Fruit fly (Drosophila melanogaster) whole organism, adult: Measurements from ENCODE around the gene CG10097.
A peak's percentile ranks its signal among the peaks of the same experiment; 100 is the strongest.

Experiments
- CG11617 ChIP-seq: fragments of 200-800 bp; sonication (Bioruptor generic); optimal IDR thresholded peaks from 2 replicates; lab custom pipeline; 2017; ENCODE audit warnings: mild to moderate bottlenecking, missing biosample characterization, missing genetic modification reagents, missing genetic modification characterization
- CG12768 ChIP-seq: fragments of 200-800 bp; sonication (Bioruptor generic); optimal IDR thresholded peaks from 2 replicates; lab custom pipeline; 2017; ENCODE audit warnings: missing biosample characterization, missing genetic modification characterization, mild to moderate bottlenecking, moderate library complexity, missing genetic modification reagents
- CG14711 ChIP-seq: fragments of 200-800 bp; sonication (Bioruptor generic); optimal IDR thresholded peaks from 2 replicates; lab custom pipeline; 2018; ENCODE audit warnings: missing biosample characterization, mild to moderate bottlenecking, missing genetic modification characterization, moderate library complexity
- CG1620 ChIP-seq: fragments of 200-800 bp; sonication (Bioruptor generic); optimal IDR thresholded peaks from 2 replicates; lab custom pipeline; 2016; ENCODE audit warnings: missing biosample characterization, missing genetic modification characterization
- CG33017 ChIP-seq: fragments of 200-800 bp; sonication (Bioruptor generic); optimal IDR thresholded peaks from 2 replicates; lab custom pipeline; 2018; ENCODE audit warnings: missing biosample characterization, mild to moderate bottlenecking, missing genetic modification characterization, moderate library complexity
- CG5204 ChIP-seq: fragments of 200-800 bp; sonication (Bioruptor generic); optimal IDR thresholded peaks from 2 replicates; lab custom pipeline; 2016; ENCODE audit warnings: missing biosample characterization, missing genetic modification characterization
- CG7045 ChIP-seq: fragments of 200-800 bp; sonication (Bioruptor generic); optimal IDR thresholded peaks from 2 replicates; lab custom pipeline; 2017; ENCODE audit warnings: missing biosample characterization, mild to moderate bottlenecking, missing genetic modification characterization
- CG7101 ChIP-seq: fragments of 200-800 bp; sonication (Bioruptor generic); optimal IDR thresholded peaks from 2 replicates; lab custom pipeline; 2018; ENCODE audit warnings: missing biosample characterization, mild to moderate bottlenecking, missing genetic modification characterization, moderate library complexity
- Clk ChIP-seq: fragments of 200-800 bp; sonication (Bioruptor generic); optimal IDR thresholded peaks from 2 replicates; lab custom pipeline; 2017; ENCODE audit warnings: missing biosample characterization, missing genetic modification characterization
- Crg-1 ChIP-seq: fragments of 200-800 bp; sonication (Bioruptor generic); optimal IDR thresholded peaks from 2 replicates; lab custom pipeline; 2016; ENCODE audit warnings: missing biosample characterization, missing genetic modification characterization
- Hr96 ChIP-seq: fragments of 200-800 bp; sonication (Bioruptor generic); optimal IDR thresholded peaks from 2 replicates; lab custom pipeline; 2016; ENCODE audit warnings: missing biosample characterization, missing genetic modification characterization
- Mnt ChIP-seq: fragments of 200-800 bp; sonication (Bioruptor generic); optimal IDR thresholded peaks from 2 replicates; lab custom pipeline; 2016; ENCODE audit warnings: missing biosample characterization, mild to moderate bottlenecking, missing genetic modification characterization
- bab1 ChIP-seq: fragments of 200-800 bp; sonication (Bioruptor generic); optimal IDR thresholded peaks from 3 replicates; lab custom pipeline; 2019; ENCODE audit warnings: missing biosample characterization, mild to moderate bottlenecking, missing genetic modification characterization, moderate library complexity
- cic ChIP-seq: fragments of 200-800 bp; sonication (Bioruptor generic); optimal IDR thresholded peaks from 2 replicates; lab custom pipeline; 2017; ENCODE audit warnings: missing biosample characterization, mild to moderate bottlenecking, missing genetic modification characterization, moderate library complexity
- cnc ChIP-seq, 2 experiments: fragments of >200 bp; optimal IDR thresholded peaks; 2 replicates each; lab custom pipeline; 2017
- kay ChIP-seq: fragments of 200-800 bp; sonication (Bioruptor generic); peaks from one replicate; lab custom pipeline; 2016; ENCODE audit warnings: missing biosample characterization, missing genetic modification characterization, borderline replicate concordance
- ovo ChIP-seq: fragments of 200-800 bp; sonication (Bioruptor generic); optimal IDR thresholded peaks from 2 replicates; lab custom pipeline; 2016; ENCODE audit warnings: missing biosample characterization, missing genetic modification characterization
- pad ChIP-seq: fragments of 200-800 bp; sonication (Bioruptor generic); optimal IDR thresholded peaks from 3 replicates; lab custom pipeline; 2017; ENCODE audit warnings: missing biosample characterization, missing genetic modification characterization, mild to moderate bottlenecking, moderate library complexity, missing genetic modification reagents
- tj ChIP-seq: fragments of 200-800 bp; sonication (Bioruptor generic); optimal IDR thresholded peaks from 3 replicates; lab custom pipeline; 2017; ENCODE audit warnings: missing biosample characterization, mild to moderate bottlenecking, missing genetic modification characterization, moderate library complexity
- toe ChIP-seq: fragments of 200-800 bp; sonication (Bioruptor generic); optimal IDR thresholded peaks from 2 replicates; lab custom pipeline; 2016; ENCODE audit warnings: missing biosample characterization, missing genetic modification characterization

Gene CG10097

DNA sequence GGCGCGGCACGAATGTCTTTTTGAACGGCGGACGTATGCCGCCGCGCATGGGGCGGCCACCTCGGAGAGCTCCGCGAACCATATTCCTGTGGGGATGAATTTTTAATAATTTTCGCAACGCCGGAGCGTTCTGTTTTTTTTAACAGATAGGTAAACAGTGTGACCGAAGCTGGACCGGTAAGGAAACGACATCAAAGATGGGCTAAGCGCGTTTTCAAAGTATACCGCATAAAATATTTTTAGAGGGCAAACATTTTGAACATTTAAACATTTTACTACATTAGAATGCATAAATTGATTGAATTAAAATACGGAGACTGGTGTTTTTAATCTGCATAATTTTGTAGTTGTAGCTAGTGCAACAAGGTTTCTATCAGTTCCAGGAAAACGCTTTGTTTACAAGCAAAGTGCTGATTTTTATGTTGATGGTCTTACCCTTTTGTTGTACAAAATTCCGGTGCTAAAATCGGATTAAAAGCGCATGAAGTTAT lies 33.4 kb upstream of the CG10097 start, which contains the start of the genes CG5641 and CG5245:
Gene CG5641 (minus strand): TSS at position 163 of the 491 bp plus-strand sequence.
Gene CG5245 (plus strand): TSS at position 441 of the 491 bp plus-strand sequence.
- TF ChIP-seq CG5204 (GFP tag; lab: Kevin White, UChicago) (no peak), bab1 (GFP tag; lab: Kevin White, UChicago) (peak; percentile 31), cnc (optimal IDR thresholded peaks at IDR 0.05; lab: Kevin White, UChicago) (peak in 1 of 2 experiments; percentile 58), ovo (GFP tag; lab: Kevin White, UChicago) (no peak), CG11617 (no peak), pad (GFP tag; lab: Kevin White, UChicago) (no peak)

DNA sequence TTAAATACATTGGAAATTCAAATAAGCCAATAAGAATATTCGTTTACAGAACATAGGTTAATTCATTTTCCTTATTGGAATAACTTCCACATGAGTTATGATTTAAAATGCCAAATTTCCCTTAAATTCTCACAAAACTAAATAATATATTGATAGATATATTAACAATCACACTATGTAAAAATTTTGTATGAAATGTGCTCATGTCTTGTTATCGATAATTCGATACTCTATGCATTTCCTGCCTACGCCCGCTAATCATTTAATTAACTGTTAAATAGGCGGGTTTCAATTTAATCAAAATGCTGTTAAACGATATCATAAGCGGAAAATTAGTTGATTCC lies 30.5 kb upstream of the CG10097 start, which contains the start of gene NANS:
Gene NANS (plus strand): TSS at position 269 of the 344 bp plus-strand sequence.
- TF ChIP-seq ovo (GFP tag; lab: Kevin White, UChicago) (no peak), Clk (no peak), tj (no peak), Crg-1 (GFP tag; lab: Kevin White, UChicago) (no peak), cic (GFP tag; lab: Kevin White, UChicago) (no peak), CG7045 (GFP tag; lab: Kevin White, UChicago) (no peak), CG14711 (tag; lab: Kevin White, UChicago) (no peak), Hr96 (GFP tag; lab: Kevin White, UChicago) (no peak)

DNA sequence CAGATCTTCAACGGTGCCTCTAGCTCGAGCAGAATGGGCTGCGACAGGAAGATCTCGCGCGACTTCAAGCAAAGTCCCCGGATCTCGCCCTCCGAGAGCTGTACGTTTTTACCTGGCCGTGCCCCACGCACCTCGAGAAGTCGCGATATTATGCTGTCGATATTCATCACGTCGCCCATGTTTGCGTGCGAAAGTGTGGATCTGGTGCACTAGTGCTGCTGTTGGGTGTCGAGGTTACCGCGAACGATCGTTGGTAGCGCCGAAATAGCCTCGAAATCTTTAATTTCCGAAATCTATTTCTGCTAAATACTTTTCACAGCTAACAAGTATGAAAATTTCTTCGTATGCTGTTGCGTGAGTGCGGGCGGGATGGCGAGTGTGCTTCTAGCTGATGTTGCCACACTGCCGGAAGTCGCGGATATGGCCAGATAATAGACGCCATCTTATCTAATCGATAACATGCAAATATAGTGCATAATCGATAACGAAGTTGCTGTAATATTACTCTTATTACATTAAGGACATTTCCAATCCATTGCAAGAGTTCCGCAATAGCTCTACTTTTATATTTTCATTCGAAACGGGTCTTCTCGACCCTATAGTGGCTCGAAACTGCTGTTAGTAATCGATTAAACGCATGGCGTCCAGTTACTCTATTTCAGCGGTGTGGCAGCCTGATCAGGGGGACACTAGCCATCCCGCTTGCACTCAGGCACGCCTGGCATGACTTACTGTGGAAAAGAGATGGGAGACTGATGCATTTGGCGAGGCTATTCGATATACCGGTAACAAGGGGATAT lies 29.9 kb upstream of the CG10097 start, which contains the start of gene Pp1-87B:
Gene Pp1-87B (minus strand): TSS at position 408 of the 800 bp plus-strand sequence.
- TF ChIP-seq CG1620 (GFP tag; lab: Kevin White, UChicago) (peak; percentile 40), Crg-1 (GFP tag; lab: Kevin White, UChicago) (peak; percentile 4), toe (GFP tag; lab: Kevin White, UChicago) (no peak), CG33017 (tag; lab: Kevin White, UChicago) (no peak), CG14711 (tag; lab: Kevin White, UChicago) (no peak), Hr96 (GFP tag; lab: Kevin White, UChicago) (no peak), cnc (optimal IDR thresholded peaks at IDR 0.05; lab: Kevin White, UChicago) (no peak), Mnt (GFP tag; lab: Kevin White, UChicago) (peak; percentile 25), CG7101 (tag; lab: Kevin White, UChicago) (peak; percentile 24), cic (GFP tag; lab: Kevin White, UChicago) (no peak), CG11617 (peak; percentile 33), tj (peak; percentile 27), CG12768 (no peak), kay (GFP tag; lab: Kevin White, UChicago) (no peak), ovo (GFP tag; lab: Kevin White, UChicago) (no peak), pad (GFP tag; lab: Kevin White, UChicago) (peak; percentile 58), CG7045 (GFP tag; lab: Kevin White, UChicago) (peak; percentile 51), CG5204 (GFP tag; lab: Kevin White, UChicago) (no peak), Clk (peak; percentile 22), bab1 (GFP tag; lab: Kevin White, UChicago) (peak; percentile 4)

DNA sequence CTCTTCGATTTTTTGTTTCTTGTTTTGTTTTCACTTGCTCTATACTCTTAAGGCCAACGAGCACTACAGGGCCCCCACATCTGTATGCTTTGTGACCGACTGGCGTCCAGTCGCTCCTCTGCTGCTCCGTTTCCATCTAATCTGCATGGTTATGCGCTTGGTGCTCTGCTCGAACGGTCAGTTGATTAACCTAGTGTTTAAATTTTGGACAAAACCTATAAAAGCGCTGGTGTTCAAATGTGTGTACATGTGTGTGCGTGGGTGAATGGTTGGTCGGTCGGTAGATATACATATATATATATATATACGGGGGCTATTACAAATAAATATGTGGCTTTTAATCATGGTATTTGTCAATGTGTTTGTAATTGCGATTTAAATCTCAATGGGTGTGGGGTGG lies 28.2 kb upstream of the CG10097 start:
- TF ChIP-seq CG33017 (tag; lab: Kevin White, UChicago) (no peak), CG1620 (GFP tag; lab: Kevin White, UChicago) (no peak), CG7101 (tag; lab: Kevin White, UChicago) (no peak)

DNA sequence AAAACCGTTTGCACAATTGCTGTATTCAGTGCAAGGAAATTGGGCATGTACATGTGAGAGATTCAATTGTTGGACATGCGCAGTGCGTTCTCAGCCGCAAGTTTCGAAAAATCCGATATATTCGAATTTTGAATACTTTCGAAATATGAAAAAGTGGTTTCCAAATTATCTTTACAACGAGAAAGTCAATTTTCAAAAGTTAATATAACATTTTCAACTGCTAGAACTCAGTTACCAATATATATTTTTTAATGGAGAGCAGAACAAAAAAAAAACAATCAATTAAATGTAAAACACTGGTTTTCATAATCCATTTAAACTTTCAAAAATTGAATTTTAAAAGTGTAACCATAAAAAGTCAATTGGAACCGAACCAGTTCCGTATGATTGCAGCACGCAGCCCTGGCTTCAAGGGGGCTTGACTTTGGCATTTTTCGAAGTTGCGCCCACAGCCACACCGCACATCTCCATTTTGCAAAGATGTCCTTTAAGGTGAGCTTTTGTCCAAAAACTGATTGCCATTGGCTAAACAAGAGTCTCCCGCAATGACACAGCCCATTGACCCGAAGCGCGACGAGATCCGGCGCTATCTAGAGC lies 26.7 kb upstream of the CG10097 start, which contains the start of the genes Scgbeta and CG17202:
Gene Scgbeta (minus strand): TSS at position 51 of the 597 bp plus-strand sequence.
Gene CG17202 (plus strand): TSS at position 390 of the 597 bp plus-strand sequence.
- TF ChIP-seq Clk (no peak), CG7101 (tag; lab: Kevin White, UChicago) (peak; percentile 18), CG1620 (GFP tag; lab: Kevin White, UChicago) (no peak), CG11617 (peak; percentile 13), bab1 (GFP tag; lab: Kevin White, UChicago) (peak; percentile 10), CG12768 (peak; percentile 35), cic (GFP tag; lab: Kevin White, UChicago) (peak; percentile 22)

DNA sequence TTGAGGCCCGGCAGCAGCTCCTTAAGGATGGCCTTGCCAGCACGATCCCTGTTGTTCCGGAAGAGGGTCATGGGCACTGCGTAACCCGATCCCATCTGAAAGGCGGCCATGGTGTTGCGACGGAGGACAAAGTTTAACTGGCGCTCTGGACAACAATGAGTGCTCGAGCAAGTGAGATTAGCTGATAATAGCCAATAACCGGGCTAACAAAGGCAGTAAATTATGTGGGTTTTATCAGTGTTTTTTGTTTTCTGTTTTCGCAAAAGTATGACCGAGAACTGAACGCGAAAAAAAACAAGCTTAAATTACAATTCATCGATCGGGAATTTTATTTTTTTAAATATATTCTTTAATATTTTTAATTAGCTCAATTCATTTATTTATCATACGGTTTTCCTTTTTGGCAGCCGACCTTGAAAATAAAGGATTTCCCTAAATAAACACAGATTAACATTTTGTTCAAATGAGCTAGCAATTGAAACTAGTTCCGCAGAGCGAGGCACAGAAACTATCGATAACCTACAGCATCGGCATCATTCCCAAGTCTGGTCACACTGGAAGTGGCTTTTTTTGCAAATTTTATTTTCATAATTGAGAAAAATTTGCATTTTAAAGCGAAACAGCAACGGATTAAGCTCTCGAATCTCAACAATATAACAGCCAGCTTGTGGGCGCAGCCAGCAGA lies 17.6 kb upstream of the CG10097 start, which contains the start of the genes Dip-C and pps:
Gene Dip-C (minus strand): TSS at position 486 of the 685 bp plus-strand sequence.
Gene pps (plus strand): TSS at position 555 of the 685 bp plus-strand sequence.
- TF ChIP-seq CG11617, result peak; percentile 11
- TF ChIP-seq ovo (GFP tag; lab: Kevin White, UChicago), result no peak
- TF ChIP-seq Mnt (GFP tag; lab: Kevin White, UChicago), result peak; percentile 10
- TF ChIP-seq CG33017 (tag; lab: Kevin White, UChicago), result peak; percentile 27
- peak; percentile 14 for TF ChIP-seq bab1 (GFP tag; lab: Kevin White, UChicago)
- no peak for TF ChIP-seq CG7045 (GFP tag; lab: Kevin White, UChicago)
